Fruit fly (Drosophila melanogaster) whole organism, prepupa: Measurements from ENCODE around the gene CG9328.

Experiments
- CG10669 ChIP-seq: fragments of 200-800 bp; sonication (Bioruptor generic); optimal IDR thresholded peaks from 3 replicates; lab custom pipeline; 2018; ENCODE audit warnings: missing biosample characterization, mild to moderate bottlenecking, missing genetic modification characterization, moderate library complexity
- Met ChIP-seq: fragments of 200-800 bp; sonication (Bioruptor generic); optimal IDR thresholded peaks from 3 replicates; lab custom pipeline; 2016; ENCODE audit warnings: missing biosample characterization, missing genetic modification characterization
- pdm3 ChIP-seq: fragments of 200-800 bp; sonication (Bioruptor generic); optimal IDR thresholded peaks from 3 replicates; lab custom pipeline; 2016; ENCODE audit warnings: missing biosample characterization, missing genetic modification characterization
- spab ChIP-seq: fragments of 200-800 bp; sonication (Bioruptor generic); optimal IDR thresholded peaks from 2 replicates; lab custom pipeline; 2017; ENCODE audit warnings: missing biosample characterization, mild to moderate bottlenecking, missing genetic modification characterization, missing genetic modification reagents
- ss ChIP-seq, 2 experiments: fragments of 200-800 bp; sonication (Bioruptor generic); optimal IDR thresholded peaks; 2 replicates in 1 of 2; 3 replicates in 1 of 2; lab custom pipeline; 2017 to 2018; ENCODE audit warnings: mild to moderate bottlenecking in 2 of 2, missing biosample characterization in 2 of 2, missing genetic modification characterization in 2 of 2, moderate library complexity in 1 of 2

dm6 chr2L:20775941-20776340 is 21.6 kb upstream of the CG9328 start:
- no peak for TF ChIP-seq CG10669 (GFP tag; lab: Kevin White, UChicago)
- no peak for TF ChIP-seq Met
- TF ChIP-seq ss (GFP tag; optimal IDR thresholded peaks at IDR 0.05; lab: Kevin White, UChicago) = no peak
- TF ChIP-seq spab (GFP tag; lab: Kevin White, UChicago) = no peak
- TF ChIP-seq pdm3 (GFP tag; lab: Kevin White, UChicago) = no peak
